Worm (Caenorhabditis elegans) whole organism, L4 larva: ENCODE data around the gene C26E6.1.

Experiments
- D1046.2 ChIP-seq: fragments of 200-800 bp; sonication (Bioruptor generic); IDR thresholded peaks from 2 replicates; pipeline ENCODE4 v1.3.6; 2022; ENCODE audit warnings: missing genetic modification characterization, missing compliant biosample characterization
- F10B5.3 ChIP-seq: sonication (generic microtip); optimal IDR thresholded peaks from 2 replicates; lab custom pipeline; 2016; ENCODE audit warnings: mild to moderate bottlenecking, missing genetic modification characterization, missing compliant biosample characterization
- F44E2.7 ChIP-seq: fragments of 200-800 bp; sonication (Bioruptor generic); IDR thresholded peaks from 2 replicates; pipeline ENCODE4 v2.1.2; 2022; ENCODE audit warnings: missing genetic modification characterization, missing compliant biosample characterization
- F49E8.2 ChIP-seq: sonication (generic microtip); optimal IDR thresholded peaks from 2 replicates; lab custom pipeline; 2016; ENCODE audit warnings: missing compliant biosample characterization, mild to moderate bottlenecking, missing genetic modification characterization, borderline replicate concordance
- T20F7.1 ChIP-seq: fragments of 200-800 bp; sonication (Bioruptor generic); optimal IDR thresholded peaks from 2 replicates; lab custom pipeline; 2018; ENCODE audit warnings: mild to moderate bottlenecking, missing genetic modification characterization, missing compliant biosample characterization
- Y48G9A.11 ChIP-seq: fragments of 200-800 bp; sonication (Bioruptor generic); IDR thresholded peaks from 2 replicates; pipeline ENCODE4 v1.3.6; 2022; ENCODE audit warnings: missing genetic modification reagents, missing genetic modification characterization, missing compliant biosample characterization
- Y5F2A.4 ChIP-seq: fragments of 200-800 bp; sonication (Bioruptor generic); optimal IDR thresholded peaks from 2 replicates; lab custom pipeline; 2018; ENCODE audit warnings: mild to moderate bottlenecking, missing genetic modification characterization, missing compliant biosample characterization
- Y75B8A.6 ChIP-seq: fragments of 200-800 bp; sonication (Bioruptor generic); IDR thresholded peaks from 2 replicates; pipeline ENCODE4 v1.3.6; 2022; ENCODE audit warnings: missing genetic modification reagents, missing genetic modification characterization, missing compliant biosample characterization
- aha-1 ChIP-seq: fragments of 150-350 bp; peaks from one replicate; lab custom pipeline; 2014; ENCODE audit warnings: missing biosample characterization, missing genetic modification characterization
- attf-4 ChIP-seq: sonication (generic microtip); optimal IDR thresholded peaks from 3 replicates; lab custom pipeline; 2017; ENCODE audit warnings: missing biosample characterization, missing genetic modification characterization
- ceh-20 ChIP-seq: fragments of 200-800 bp; sonication (Bioruptor generic); IDR thresholded peaks from 2 replicates; pipeline ENCODE4 v1.3.6; 2022; ENCODE audit warnings: missing genetic modification reagents, missing genetic modification characterization, missing compliant biosample characterization
- ceh-32 ChIP-seq: sonication (generic microtip); optimal IDR thresholded peaks from 2 replicates; lab custom pipeline; 2016; ENCODE audit warnings: mild to moderate bottlenecking, missing genetic modification characterization, missing compliant biosample characterization; ENCODE audit not compliant: poor library complexity
- ces-1 ChIP-seq: fragments of 150-350 bp; sonication (generic microtip); optimal IDR thresholded peaks from 4 replicates; lab custom pipeline; 2014; ENCODE audit warnings: missing biosample characterization, missing genetic modification reagents, missing genetic modification characterization
- daf-12 ChIP-seq: fragments of 150-350 bp; optimal IDR thresholded peaks from 2 replicates; lab custom pipeline; 2014; ENCODE audit warnings: missing biosample characterization, missing genetic modification reagents, missing genetic modification characterization
- daf-19 ChIP-seq: fragments of 200-800 bp; sonication (Bioruptor generic); conservative IDR thresholded peaks from 2 replicates; pipeline ENCODE4 v1.3.6; 2022; ENCODE audit warnings: missing genetic modification characterization, missing compliant biosample characterization
- daf-8 ChIP-seq: fragments of 200-800 bp; sonication (Bioruptor generic); IDR thresholded peaks from 2 replicates; pipeline ENCODE4 v1.3.6; 2022; ENCODE audit warnings: missing genetic modification characterization, missing compliant biosample characterization
- dmd-8 ChIP-seq: fragments of 200-800 bp; sonication (Bioruptor generic); IDR thresholded peaks from 2 replicates; pipeline ENCODE4 v1.3.6; 2022; ENCODE audit warnings: missing genetic modification characterization, missing compliant biosample characterization
- dpl-1 ChIP-seq: fragments of 150-350 bp; optimal IDR thresholded peaks from 2 replicates; lab custom pipeline; 2014; ENCODE audit warnings: missing biosample characterization, missing genetic modification reagents, missing genetic modification characterization
- egl-27 ChIP-seq: sonication (generic microtip); optimal IDR thresholded peaks from 3 replicates; lab custom pipeline; 2017; ENCODE audit warnings: missing biosample characterization, missing genetic modification reagents, missing genetic modification characterization
- egl-43 ChIP-seq: fragments of 200-800 bp; sonication (Bioruptor generic); IDR thresholded peaks from 2 replicates; pipeline ENCODE4 v1.3.6; 2022; ENCODE audit warnings: missing genetic modification reagents, missing genetic modification characterization, missing compliant biosample characterization
- fkh-10 ChIP-seq: fragments of 150-350 bp; optimal IDR thresholded peaks from 2 replicates; lab custom pipeline; 2014; ENCODE audit warnings: missing biosample characterization, missing genetic modification reagents, missing genetic modification characterization
- fos-1 ChIP-seq: fragments of 150-350 bp; optimal IDR thresholded peaks from 2 replicates; lab custom pipeline; 2014; ENCODE audit warnings: missing biosample characterization, missing genetic modification characterization
- hif-1 ChIP-seq, 2 experiments: sonication (generic microtip); optimal IDR thresholded peaks; 2 replicates each; lab custom pipeline; 2016 to 2017; ENCODE audit warnings: missing compliant biosample characterization in 2 of 2, missing genetic modification characterization in 2 of 2, missing genetic modification reagents in 2 of 2, missing genotype in 2 of 2, mild to moderate bottlenecking in 1 of 2
- hlh-30 ChIP-seq: sonication (generic microtip); optimal IDR thresholded peaks from 2 replicates; lab custom pipeline; 2017; ENCODE audit warnings: antibody characterized with exemption, mild to moderate bottlenecking, missing genetic modification characterization, missing compliant biosample characterization; ENCODE audit not compliant: insufficient read depth
- lin-1 ChIP-seq: fragments of 200-800 bp; sonication (Bioruptor generic); IDR thresholded peaks from 2 replicates; pipeline ENCODE4 v1.3.6; 2022; ENCODE audit warnings: missing genetic modification reagents, missing genetic modification characterization, missing compliant biosample characterization
- lin-39 ChIP-seq: fragments of 150-350 bp; optimal IDR thresholded peaks from 2 replicates; lab custom pipeline; 2014; ENCODE audit warnings: missing biosample characterization, missing genetic modification reagents, missing genetic modification characterization
- lir-3 ChIP-seq: sonication (generic microtip); optimal IDR thresholded peaks from 2 replicates; lab custom pipeline; 2016; ENCODE audit warnings: mild to moderate bottlenecking, missing genetic modification characterization, missing compliant biosample characterization
- lsy-2 ChIP-seq, 2 experiments: fragments of 150-350 bp in 1 of 2; sonication (generic microtip) in 1 of 2; optimal IDR thresholded peaks; 2 replicates each; lab custom pipeline; 2014 to 2017; ENCODE audit warnings: missing biosample characterization in 2 of 2, missing genetic modification characterization in 2 of 2
- madf-9 ChIP-seq: fragments of 200-800 bp; sonication (Bioruptor generic); conservative IDR thresholded peaks from 2 replicates; pipeline ENCODE4 v1.3.6; 2022; ENCODE audit warnings: missing genetic modification reagents, missing genetic modification characterization, missing compliant biosample characterization
- mep-1 ChIP-seq: fragments of 150-350 bp; sonication (generic microtip); optimal IDR thresholded peaks from 3 replicates; lab custom pipeline; 2014; ENCODE audit warnings: missing biosample characterization, missing genetic modification characterization
- mes-2 ChIP-seq: sonication (generic microtip); optimal IDR thresholded peaks from 2 replicates; lab custom pipeline; 2016; ENCODE audit warnings: missing genotype, mild to moderate bottlenecking, missing genetic modification characterization, missing compliant biosample characterization; ENCODE audit not compliant: poor library complexity, severe bottlenecking
- mxl-3 ChIP-seq: fragments of 200-800 bp; sonication (Bioruptor generic); optimal IDR thresholded peaks from 2 replicates; lab custom pipeline; 2018; ENCODE audit warnings: mild to moderate bottlenecking, missing genetic modification characterization, missing compliant biosample characterization
- nhr-10 ChIP-seq: fragments of 150-350 bp; optimal IDR thresholded peaks from 2 replicates; lab custom pipeline; 2014; ENCODE audit warnings: missing biosample characterization, missing genetic modification characterization
- nhr-11 ChIP-seq: fragments of 150-350 bp; optimal IDR thresholded peaks from 2 replicates; lab custom pipeline; 2014; ENCODE audit warnings: missing biosample characterization, missing genetic modification characterization
- nhr-237 ChIP-seq: sonication (generic microtip); optimal IDR thresholded peaks from 2 replicates; lab custom pipeline; 2017; ENCODE audit warnings: missing biosample characterization, missing genetic modification characterization
- nhr-42 ChIP-seq: fragments of 200-800 bp; sonication (Bioruptor generic); IDR thresholded peaks from 2 replicates; pipeline ENCODE4 v1.3.6; 2022; ENCODE audit warnings: missing genetic modification characterization, missing compliant biosample characterization
- pha-4 ChIP-seq, 2 experiments: fragments of 150-350 bp in 1 of 2; fragments of 200-800 bp in 1 of 2; sonication (Bioruptor generic) in 1 of 2; IDR thresholded peaks in 1 of 2; optimal IDR thresholded peaks in 1 of 2; 2 replicates each; pipeline versions ENCODE4 v1.3.6 to Lab custom; 2014 to 2022; ENCODE audit warnings: missing genetic modification characterization in 2 of 2, missing genetic modification reagents in 2 of 2, missing biosample characterization in 1 of 2, missing compliant biosample characterization in 1 of 2
- php-3 ChIP-seq: fragments of 200-800 bp; sonication (Bioruptor generic); IDR thresholded peaks from 2 replicates; pipeline ENCODE4 v1.3.6; 2022; ENCODE audit warnings: missing genetic modification reagents, missing genetic modification characterization, missing compliant biosample characterization
- pqm-1 ChIP-seq: sonication (generic microtip); optimal IDR thresholded peaks from 2 replicates; lab custom pipeline; 2017; ENCODE audit warnings: missing biosample characterization, missing genetic modification characterization
- rbr-2 ChIP-seq: sonication (generic microtip); optimal IDR thresholded peaks from 2 replicates; lab custom pipeline; 2016; ENCODE audit warnings: missing genotype, missing genetic modification characterization, missing compliant biosample characterization
- saeg-2 ChIP-seq: fragments of 200-800 bp; sonication (Bioruptor generic); IDR thresholded peaks from 2 replicates; pipeline ENCODE4 v1.3.6; 2022; ENCODE audit warnings: missing genetic modification reagents, missing genetic modification characterization, missing compliant biosample characterization
- set-16 ChIP-seq: fragments of 200-800 bp; sonication (Bioruptor generic); IDR thresholded peaks from 2 replicates; pipeline ENCODE4 v1.3.6; 2022; ENCODE audit warnings: missing genetic modification reagents, missing genetic modification characterization, missing compliant biosample characterization
- snpc-1.2 ChIP-seq: fragments of 200-800 bp; sonication (Bioruptor generic); IDR thresholded peaks from 2 replicates; pipeline ENCODE4 v1.3.6; 2022; ENCODE audit warnings: missing genetic modification reagents, missing genetic modification characterization, missing compliant biosample characterization
- snpc-4 ChIP-seq: fragments of 150-350 bp; optimal IDR thresholded peaks from 2 replicates; lab custom pipeline; 2014; ENCODE audit warnings: missing biosample characterization, missing genetic modification characterization
- spr-3 ChIP-seq: fragments of 200-800 bp; sonication (Bioruptor generic); optimal IDR thresholded peaks from 2 replicates; lab custom pipeline; 2018; ENCODE audit warnings: mild to moderate bottlenecking, missing genetic modification characterization, missing compliant biosample characterization
- tag-97 ChIP-seq: fragments of 200-800 bp; sonication (Bioruptor generic); IDR thresholded peaks from 2 replicates; pipeline ENCODE4 v1.3.6; 2022; ENCODE audit warnings: missing genetic modification characterization, missing compliant biosample characterization
- tra-1 ChIP-seq: fragments of 200-800 bp; sonication (Bioruptor generic); IDR thresholded peaks from 2 replicates; pipeline ENCODE4 v1.3.6; 2022; ENCODE audit warnings: missing genetic modification reagents, missing genetic modification characterization, missing compliant biosample characterization
- unc-130 ChIP-seq: sonication (generic microtip); optimal IDR thresholded peaks from 2 replicates; lab custom pipeline; 2016; ENCODE audit warnings: missing genetic modification reagents, missing genetic modification characterization, missing compliant biosample characterization
- zag-1 ChIP-seq: fragments of 150-350 bp; optimal IDR thresholded peaks from 2 replicates; lab custom pipeline; 2014; ENCODE audit warnings: missing biosample characterization, missing genetic modification characterization
- zfp-3 ChIP-seq: fragments of 200-800 bp; sonication (Bioruptor generic); conservative IDR thresholded peaks from 2 replicates; pipeline ENCODE4 v1.3.6; 2022; ENCODE audit warnings: missing genetic modification reagents, missing genetic modification characterization, missing compliant biosample characterization
- zip-11 ChIP-seq: fragments of 200-800 bp; sonication (Bioruptor generic); IDR thresholded peaks from 2 replicates; pipeline ENCODE4 v1.3.6; 2022; ENCODE audit warnings: missing genetic modification characterization, missing compliant biosample characterization

C26E6.1 gene

ce11 chrIII:4998956-4999425 lies 42.3 kb downstream of the C26E6.1 start, which contains the start of gene smcr-8:
smcr-8 (plus strand) TSS chrIII:4999375.
- TF ChIP-seq hif-1 (tag; optimal IDR thresholded peaks at IDR 0.05; lab: Kevin White, UChicago) (peak in 1 of 2 experiments; percentile 44), nhr-42 (GFP tag; lab: Robert Waterston, UW) (no peak), ceh-20 (GFP tag; lab: Robert Waterston, UW) (no peak), T20F7.1 (GFP tag; lab: Kevin White, UChicago) (no peak), madf-9 (GFP tag; lab: Robert Waterston, UW) (no peak), tag-97 (no peak), Y75B8A.6 (GFP tag; lab: Robert Waterston, UW) (no peak), fkh-10 (GFP tag; lab: Kevin White, UChicago) (no peak), set-16 (no peak), daf-19 (GFP tag; lab: Robert Waterston, UW) (no peak), nhr-237 (tag; lab: Kevin White, UChicago) (no peak), zfp-3 (GFP tag; lab: Robert Waterston, UW) (no peak), mxl-3 (GFP tag; lab: Kevin White, UChicago) (no peak), nhr-10 (tag; lab: Kevin White, UChicago) (no peak), aha-1 (tag; lab: Kevin White, UChicago) (no peak), zip-11 (GFP tag; lab: Robert Waterston, UW) (no peak), daf-12 (tag; lab: Kevin White, UChicago) (no peak), zag-1 (no peak), F44E2.7 (no peak), ces-1 (GFP tag; lab: Kevin White, UChicago) (no peak), F49E8.2 (tag; lab: Kevin White, UChicago) (no peak), snpc-4 (no peak), mep-1 (tag; lab: Kevin White, UChicago) (no peak), saeg-2 (no peak), nhr-11 (no peak), egl-43 (GFP tag; lab: Robert Waterston, UW) (no peak), egl-27 (tag; lab: Kevin White, UChicago) (no peak), mes-2 (tag; lab: Kevin White, UChicago) (peak; percentile 74), spr-3 (no peak), ceh-32 (tag; lab: Kevin White, UChicago) (no peak), lir-3 (no peak), unc-130 (GFP tag; lab: Kevin White, UChicago) (peak; percentile 88), lin-1 (GFP tag; lab: Robert Waterston, UW) (no peak), pha-4 (GFP tag; IDR thresholded peaks at IDR 0.05; lab: Robert Waterston, UW) (no peak), pha-4 (tag; optimal IDR thresholded peaks at IDR 0.05; lab: Kevin White, UChicago) (no peak), snpc-1.2 (GFP tag; lab: Robert Waterston, UW) (no peak), pqm-1 (tag; lab: Kevin White, UChicago) (no peak), daf-8 (GFP tag; lab: Robert Waterston, UW) (no peak), hlh-30 (tag; lab: Kevin White, UChicago) (no peak), attf-4 (tag; lab: Kevin White, UChicago) (no peak), lsy-2 (tag; optimal IDR thresholded peaks at IDR 0.05; lab: Kevin White, UChicago) (peak in 1 of 2 experiments; percentile 2), lin-39 (tag; lab: Kevin White, UChicago) (no peak), dpl-1 (GFP tag; lab: Kevin White, UChicago) (peak; percentile 4), Y5F2A.4 (GFP tag; lab: Kevin White, UChicago) (no peak), F10B5.3 (tag; lab: Kevin White, UChicago) (no peak), php-3 (no peak), dmd-8 (GFP tag; lab: Robert Waterston, UW) (no peak), Y48G9A.11 (GFP tag; lab: Robert Waterston, UW) (0 out of 2 replicates have a peak, but pooled peaks have one; percentile 30), tra-1 (GFP tag; lab: Robert Waterston, UW) (0 out of 2 replicates have a peak, but pooled peaks have one; percentile 30), rbr-2 (tag; lab: Kevin White, UChicago) (no peak), fos-1 (tag; lab: Kevin White, UChicago) (no peak), D1046.2 (GFP tag; lab: Robert Waterston, UW) (no peak)
